Worm (Caenorhabditis elegans) whole organism, midembryonic: ENCODE data around the gene lgc-28.

Source experiments
- T22C8.4 ChIP-seq: fragments of 200-800 bp; sonication (Bioruptor generic); IDR thresholded peaks from 2 replicates; pipeline ENCODE4 v1.3.6; 2022; ENCODE audit warnings: missing genetic modification characterization, missing compliant biosample characterization
- klf-2 ChIP-seq: fragments of 200-800 bp; sonication (Bioruptor generic); conservative IDR thresholded peaks from 2 replicates; pipeline ENCODE4 v1.3.6; 2022; ENCODE audit warnings: missing genetic modification reagents, missing genetic modification characterization, missing compliant biosample characterization
- ztf-23 ChIP-seq: fragments of 200-800 bp; sonication (Bioruptor generic); IDR thresholded peaks from 2 replicates; pipeline ENCODE4 v1.3.6; 2022; ENCODE audit warnings: missing genetic modification reagents, missing genetic modification characterization, missing compliant biosample characterization
- ztf-29 ChIP-seq: fragments of 200-800 bp; sonication (Bioruptor generic); IDR thresholded peaks from 2 replicates; pipeline ENCODE4 v1.3.6; 2022; ENCODE audit warnings: missing genetic modification reagents, missing genetic modification characterization, missing compliant biosample characterization

DNA sequence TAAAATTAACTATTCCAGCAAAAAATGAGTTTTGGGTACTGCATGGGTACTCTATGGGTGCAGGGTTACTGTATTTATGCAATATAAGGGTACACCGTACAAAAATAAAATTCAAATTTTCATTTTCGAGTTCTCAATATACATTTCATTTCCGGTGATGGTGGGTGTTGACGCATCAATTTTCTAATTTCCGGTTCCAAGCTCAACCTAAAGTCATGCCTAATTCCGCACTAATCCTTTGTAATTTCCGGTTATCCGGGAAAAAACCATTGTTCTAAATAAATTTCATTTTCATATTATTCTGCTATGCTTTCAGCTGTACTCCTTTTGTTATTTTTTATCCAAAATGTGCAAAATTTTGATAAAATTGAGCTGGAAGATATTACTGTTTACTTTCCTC lies 34.5 kb downstream of the lgc-28 start, which contains the start of gene gcy-21:
- no peak for TF ChIP-seq ztf-23 (GFP tag; lab: Robert Waterston, UW)
- TF ChIP-seq klf-2 (GFP tag; lab: Robert Waterston, UW), result no peak
- TF ChIP-seq T22C8.4 (GFP tag; lab: Robert Waterston, UW), result no peak
- no peak for TF ChIP-seq ztf-29
